Worm (Caenorhabditis elegans): ENCODE data around the gene C38C3.3.

- TF ChIP-seq ztf-29 (GFP tag; IDR thresholded peaks at IDR 0.05) (no peak), klf-2 (GFP tag; conservative IDR thresholded peaks at IDR 0.05) (no peak), flt-1 (GFP tag; IDR thresholded peaks at IDR 0.05) (no peak), ztf-23 (GFP tag; IDR thresholded peaks at IDR 0.05) (no peak), med-1 (GFP tag; optimal IDR thresholded peaks at IDR 0.05; ENCODE audit: insufficient read depth) (no peak)
These were observed 45.3 kb upstream of the C38C3.3 start, which contains the start of gene cnc-2 for ce11 chrV:1450160-1450559.

Measured in whole organism, midembryonic.